Worm (Caenorhabditis elegans): ENCODE results near the gene ZK632.11.

The ZK632.11 gene

DNA sequence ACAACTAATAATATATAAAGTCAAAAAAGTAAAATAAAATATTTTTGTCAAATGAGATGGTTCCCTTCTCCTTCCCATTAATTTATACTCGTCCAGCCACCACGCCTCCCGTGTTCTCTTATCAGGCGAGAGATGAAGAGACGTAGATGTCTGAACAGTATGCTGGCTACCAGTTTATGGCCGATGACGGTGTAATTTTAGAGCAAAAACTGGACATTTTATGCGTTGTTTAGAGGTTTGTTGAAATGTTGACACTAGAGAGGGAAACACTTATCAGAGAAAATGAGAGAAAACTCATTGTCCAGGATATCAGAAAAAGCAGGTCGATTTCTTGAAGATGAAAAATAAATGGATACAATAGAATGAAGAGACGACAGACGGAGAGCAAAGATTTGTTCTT is 29.4 kb downstream of the ZK632.11 start:
- TF ChIP-seq lin-39 (tag; optimal IDR thresholded peaks at IDR 0.05) (no peak), fos-1 (tag; optimal IDR thresholded peaks at IDR 0.05) (peak; percentile 56), unc-55 (GFP tag; optimal IDR thresholded peaks at IDR 0.05) (no peak), crh-2 (tag; optimal IDR thresholded peaks at IDR 0.05) (peak; percentile 50), ztf-11 (tag; optimal IDR thresholded peaks at IDR 0.05) (no peak), lin-11 (tag; optimal IDR thresholded peaks at IDR 0.05) (no peak), nhr-10 (tag; optimal IDR thresholded peaks at IDR 0.05) (no peak), lsy-2 (tag; optimal IDR thresholded peaks at IDR 0.05) (peak in 1 of 2 experiments; percentile 6), F13H6.1 (tag; optimal IDR thresholded peaks at IDR 0.05) (no peak), egl-27 (tag; optimal IDR thresholded peaks at IDR 0.05) (no peak)

- no peak for TF ChIP-seq unc-55 (GFP tag; optimal IDR thresholded peaks at IDR 0.05)
- TF ChIP-seq Y55F3AM.14 (GFP tag; optimal IDR thresholded peaks at IDR 0.05): no peak
- TF ChIP-seq gmeb-1 (tag; optimal IDR thresholded peaks at IDR 0.05): no peak
- peak; percentile 1 for TF ChIP-seq fos-1 (tag; optimal IDR thresholded peaks at IDR 0.05)
- peak; percentile 34 for TF ChIP-seq nhr-25 (tag; optimal IDR thresholded peaks at IDR 0.05)
- no peak for TF ChIP-seq ZK546.5 (tag; optimal IDR thresholded peaks at IDR 0.05)
- TF ChIP-seq sma-9 (GFP tag; optimal IDR thresholded peaks at IDR 0.05): peak; percentile 78
- TF ChIP-seq sma-9 (tag; optimal IDR thresholded peaks at IDR 0.05): no peak
- TF ChIP-seq sem-4 (tag; optimal IDR thresholded peaks at IDR 0.05): no peak
- no peak for TF ChIP-seq nhr-12 (tag; optimal IDR thresholded peaks at IDR 0.05)
- TF ChIP-seq C34F6.9 (tag; optimal IDR thresholded peaks at IDR 0.05): no peak
- no peak for TF ChIP-seq nhr-6 (tag; optimal IDR thresholded peaks at IDR 0.05)
- no peak for TF ChIP-seq aly-2 (tag; optimal IDR thresholded peaks at IDR 0.05)
Measured at ce11 chrIII:9858061-9858460, 30.3 kb downstream of the ZK632.11 start.

DNA sequence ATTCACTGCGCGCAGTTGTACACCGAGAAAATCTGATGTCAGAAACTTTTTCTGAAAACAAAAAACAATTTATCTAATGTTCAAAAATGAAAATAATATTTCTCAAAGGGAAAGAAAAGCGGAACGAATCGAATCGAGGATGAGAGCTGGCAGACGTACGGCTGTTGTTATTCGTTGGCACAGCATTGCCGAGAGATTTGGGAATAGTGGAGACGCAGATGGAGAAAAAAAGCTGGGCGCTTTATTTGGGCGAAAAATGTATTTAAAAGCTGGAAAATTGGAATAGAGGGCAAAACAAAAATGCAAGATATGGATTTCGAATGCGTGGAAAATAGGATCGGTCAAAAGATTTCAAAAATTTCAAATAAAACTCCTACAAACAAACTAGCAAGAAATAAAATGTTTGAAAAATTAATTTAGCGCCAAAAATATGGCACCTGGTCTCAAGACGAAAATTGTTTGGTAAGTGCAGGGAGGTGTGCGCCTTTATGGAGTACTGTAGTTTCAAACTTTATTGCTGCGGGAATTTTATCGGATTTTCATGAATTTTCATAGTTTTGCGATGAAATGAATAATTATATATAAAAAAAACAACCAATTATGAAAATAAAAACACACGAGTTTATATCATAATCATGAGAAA is 31.5 kb downstream of the ZK632.11 start, which contains the start of gene gpdh-2:
TSS of gene gpdh-2 (minus strand) at position 51 of the 643 bp plus-strand sequence.
- TF ChIP-seq sma-9 (GFP tag; optimal IDR thresholded peaks at IDR 0.05) (no peak), sma-9 (tag; optimal IDR thresholded peaks at IDR 0.05) (no peak), unc-55 (GFP tag; optimal IDR thresholded peaks at IDR 0.05) (no peak), nhr-129 (tag; optimal IDR thresholded peaks at IDR 0.05) (peak; percentile 27), elt-1 (tag; optimal IDR thresholded peaks at IDR 0.05) (no peak), ceh-82 (tag; optimal IDR thresholded peaks at IDR 0.05) (no peak), snpc-4 (tag; optimal IDR thresholded peaks at IDR 0.05) (peak; percentile 9), lsy-2 (tag; optimal IDR thresholded peaks at IDR 0.05) (peak in 1 of 2 experiments; percentile 14), C34F6.9 (tag; optimal IDR thresholded peaks at IDR 0.05) (no peak), ceh-16 (tag; optimal IDR thresholded peaks at IDR 0.05) (no peak), nhr-237 (tag; optimal IDR thresholded peaks at IDR 0.05) (no peak)

DNA sequence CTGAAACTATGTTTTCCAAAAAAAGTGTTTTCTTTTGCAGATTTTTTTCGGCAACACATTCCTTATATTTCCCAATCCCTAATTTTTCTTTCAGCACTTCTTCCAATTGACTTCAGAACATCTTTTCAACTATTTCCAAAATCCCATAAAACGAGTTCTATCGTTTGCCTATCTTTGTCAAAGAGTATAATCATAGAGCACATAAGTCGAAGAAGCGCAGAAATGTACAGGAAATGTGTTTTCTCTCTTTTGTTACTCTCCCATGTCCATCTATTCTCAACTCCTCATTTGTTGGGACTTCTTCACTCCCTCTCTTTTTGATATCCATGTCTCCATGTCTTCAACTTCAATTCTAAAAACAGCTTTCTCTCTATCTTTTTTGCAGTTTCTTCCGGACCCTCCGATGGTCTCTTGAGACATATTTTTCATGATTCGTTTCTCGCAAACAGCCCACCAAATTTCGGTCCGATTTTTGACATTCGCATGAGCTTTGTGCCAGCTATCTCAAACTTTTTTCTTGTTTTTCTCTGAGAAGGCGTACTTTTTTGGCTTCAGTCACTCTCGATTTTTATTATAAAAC is 32.6 kb downstream of the ZK632.11 start, which contains the start of gene twk-48:
TSS of gene twk-48 (plus strand) at position 530 of the 580 bp plus-strand sequence.
- TF ChIP-seq aly-2 (tag; optimal IDR thresholded peaks at IDR 0.05) (no peak), ZK546.5 (tag; optimal IDR thresholded peaks at IDR 0.05) (no peak), F13H6.1 (tag; optimal IDR thresholded peaks at IDR 0.05) (no peak), crh-2 (tag; optimal IDR thresholded peaks at IDR 0.05) (no peak), C34F6.9 (tag; optimal IDR thresholded peaks at IDR 0.05) (peak; percentile 2), nhr-237 (tag; optimal IDR thresholded peaks at IDR 0.05) (no peak), skn-1 (tag; optimal IDR thresholded peaks at IDR 0.05) (no peak), lin-39 (tag; optimal IDR thresholded peaks at IDR 0.05) (no peak), elt-1 (tag; optimal IDR thresholded peaks at IDR 0.05) (no peak), mab-5 (tag; optimal IDR thresholded peaks at IDR 0.05) (no peak), elt-3 (tag; optimal IDR thresholded peaks at IDR 0.05) (no peak), sma-9 (GFP tag; optimal IDR thresholded peaks at IDR 0.05) (peak; percentile 7), sma-9 (tag; optimal IDR thresholded peaks at IDR 0.05) (no peak)

- TF ChIP-seq sem-4 (tag; optimal IDR thresholded peaks at IDR 0.05) (peak; percentile 1), unc-55 (GFP tag; optimal IDR thresholded peaks at IDR 0.05) (peak; percentile 64), lin-13 (GFP tag; optimal IDR thresholded peaks at IDR 0.05) (no peak), ztf-11 (tag; optimal IDR thresholded peaks at IDR 0.05) (no peak), F13H6.1 (tag; optimal IDR thresholded peaks at IDR 0.05) (peak; percentile 31), Y55F3AM.14 (GFP tag; optimal IDR thresholded peaks at IDR 0.05) (peak; percentile 61), mdl-1 (tag; optimal IDR thresholded peaks at IDR 0.05) (peak in 1 of 2 experiments; percentile 17), nhr-129 (tag; optimal IDR thresholded peaks at IDR 0.05) (peak; percentile 79), mab-5 (tag; optimal IDR thresholded peaks at IDR 0.05) (peak; percentile 37), sma-9 (GFP tag; optimal IDR thresholded peaks at IDR 0.05) (peak; percentile 78), sma-9 (tag; optimal IDR thresholded peaks at IDR 0.05) (no peak), ama-1 (optimal IDR thresholded peaks at IDR 0.05) (no peak), fos-1 (tag; optimal IDR thresholded peaks at IDR 0.05) (peak; percentile 20), lsy-2 (tag; optimal IDR thresholded peaks at IDR 0.05) (peak; percentile 35 to 50), snpc-4 (tag; optimal IDR thresholded peaks at IDR 0.05) (no peak), C34F6.9 (tag; optimal IDR thresholded peaks at IDR 0.05) (peak; percentile 48), nhr-77 (tag; optimal IDR thresholded peaks at IDR 0.05) (no peak), elt-1 (tag; optimal IDR thresholded peaks at IDR 0.05) (no peak), sma-3 (GFP tag; optimal IDR thresholded peaks at IDR 0.05) (peak; percentile 16), R02D3.7 (tag; optimal IDR thresholded peaks at IDR 0.05) (no peak), gmeb-1 (tag; optimal IDR thresholded peaks at IDR 0.05) (peak; percentile 70), lin-11 (tag; optimal IDR thresholded peaks at IDR 0.05) (peak; percentile 53), ztf-4 (tag; optimal IDR thresholded peaks at IDR 0.05) (peak; percentile 42), crh-2 (tag; optimal IDR thresholded peaks at IDR 0.05) (peak; percentile 58)
Measured at ce11 chrIII:9861470-9862342, 34.0 kb downstream of the ZK632.11 start.
